Worm (Caenorhabditis elegans): ENCODE measurements around the gene sos-1.

Gene sos-1

DNA sequence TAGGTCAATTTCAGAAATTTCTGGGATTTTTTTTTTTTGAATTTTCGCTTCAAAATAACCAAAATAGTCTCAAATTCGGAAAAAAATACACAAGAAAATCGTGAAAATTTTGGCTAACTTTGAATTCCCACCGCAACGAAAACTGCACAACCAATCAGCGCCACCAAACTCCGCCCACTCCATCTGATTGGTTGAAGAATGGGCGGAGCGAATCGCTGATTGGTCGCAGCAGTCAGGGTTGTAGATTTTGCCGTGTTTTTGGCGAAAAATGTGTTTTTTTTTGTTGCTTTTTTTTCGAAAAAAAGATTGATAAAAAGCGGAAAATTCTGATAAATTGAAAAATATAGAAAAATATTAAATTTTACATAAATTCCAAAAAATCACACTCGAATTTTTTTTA is 2.2 kb downstream of the sos-1 start:
- TF ChIP-seq nhr-25 (tag; optimal IDR thresholded peaks at IDR 0.05): no peak
- no peak for TF ChIP-seq skn-1 (tag; optimal IDR thresholded peaks at IDR 0.05)
- peak; percentile 90 for TF ChIP-seq nfya-1 (tag; optimal IDR thresholded peaks at IDR 0.05; ENCODE audit: insufficient read depth)

ce11 chrV:4539855-4540254 is 9.2 kb downstream of the sos-1 start:
- TF ChIP-seq nfya-1 (tag; optimal IDR thresholded peaks at IDR 0.05; ENCODE audit: insufficient read depth) (peak; percentile 99), lsy-12 (tag; optimal IDR thresholded peaks at IDR 0.05) (no peak)

ce11 chrV:4535736-4536135 is 13.4 kb downstream of the sos-1 start:
- no peak for TF ChIP-seq pqm-1 (tag; optimal IDR thresholded peaks at IDR 0.05)
- no peak for TF ChIP-seq ceh-28 (tag; optimal IDR thresholded peaks at IDR 0.05)
- no peak for TF ChIP-seq sea-2 (GFP tag; optimal IDR thresholded peaks at IDR 0.05)
- TF ChIP-seq R02D3.7 (tag; optimal IDR thresholded peaks at IDR 0.05): no peak
- no peak for TF ChIP-seq nfya-1 (tag; optimal IDR thresholded peaks at IDR 0.05; ENCODE audit: insufficient read depth)
- TF ChIP-seq nhr-12 (tag; optimal IDR thresholded peaks at IDR 0.05): no peak
- no peak for TF ChIP-seq nhr-76 (tag; optimal IDR thresholded peaks at IDR 0.05)
- no peak for TF ChIP-seq skn-1 (tag; optimal IDR thresholded peaks at IDR 0.05)
- TF ChIP-seq egl-27 (tag; optimal IDR thresholded peaks at IDR 0.05): no peak
- no peak for TF ChIP-seq nhr-237 (tag; optimal IDR thresholded peaks at IDR 0.05)
- no peak for TF ChIP-seq unc-62 (GFP tag; optimal IDR thresholded peaks at IDR 0.05)
- TF ChIP-seq unc-39 (tag; optimal IDR thresholded peaks at IDR 0.05): no peak
- no peak for TF ChIP-seq ztf-4 (tag; optimal IDR thresholded peaks at IDR 0.05)
- TF ChIP-seq hmg-11 (tag; optimal IDR thresholded peaks at IDR 0.05): no peak
- TF ChIP-seq ceh-16 (tag; optimal IDR thresholded peaks at IDR 0.05): no peak
- TF ChIP-seq fkh-10 (GFP tag; optimal IDR thresholded peaks at IDR 0.05): no peak
- TF ChIP-seq ztf-11 (tag; optimal IDR thresholded peaks at IDR 0.05): no peak

DNA sequence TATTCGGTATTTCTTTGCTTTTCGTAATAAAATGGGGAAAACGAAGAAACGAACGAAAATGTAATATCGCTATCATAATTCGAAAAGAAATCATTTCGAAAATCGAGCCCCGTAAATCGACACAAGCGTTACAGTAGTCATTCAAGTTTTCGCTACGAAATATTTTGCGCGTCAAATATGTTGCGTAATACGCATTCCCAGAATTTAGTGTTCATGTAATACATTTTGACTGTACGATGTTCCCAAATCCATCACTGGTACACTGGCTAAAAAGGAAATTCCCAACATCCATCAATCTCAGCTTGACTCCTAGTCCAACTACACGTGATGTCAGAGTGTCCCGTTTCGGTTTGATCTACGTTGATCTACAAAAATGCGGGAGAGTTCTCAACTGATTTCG is 21.2 kb downstream of the sos-1 start:
- TF ChIP-seq mml-1 (tag; optimal IDR thresholded peaks at IDR 0.05): no peak
- TF ChIP-seq lin-15B (tag; optimal IDR thresholded peaks at IDR 0.05): no peak
- no peak for TF ChIP-seq nfya-1 (tag; optimal IDR thresholded peaks at IDR 0.05; ENCODE audit: insufficient read depth)
- no peak for TF ChIP-seq nhr-23 (tag; optimal IDR thresholded peaks at IDR 0.05)
- no peak for TF ChIP-seq ztf-4 (tag; optimal IDR thresholded peaks at IDR 0.05)
- no peak for TF ChIP-seq nhr-28 (tag; optimal IDR thresholded peaks at IDR 0.05)
- no peak for TF ChIP-seq eor-1 (tag; optimal IDR thresholded peaks at IDR 0.05)
- no peak for TF ChIP-seq mdl-1 (tag; optimal IDR thresholded peaks at IDR 0.05)
- TF ChIP-seq elt-3 (tag; optimal IDR thresholded peaks at IDR 0.05): no peak
- TF ChIP-seq aly-2 (tag; optimal IDR thresholded peaks at IDR 0.05): no peak
- TF ChIP-seq lin-39 (tag; optimal IDR thresholded peaks at IDR 0.05): no peak
- no peak for TF ChIP-seq nhr-67 (tag; optimal IDR thresholded peaks at IDR 0.05)
- no peak for TF ChIP-seq ztf-11 (tag; optimal IDR thresholded peaks at IDR 0.05)
- no peak for TF ChIP-seq fkh-10 (GFP tag; optimal IDR thresholded peaks at IDR 0.05)
- no peak for TF ChIP-seq skn-1 (tag; optimal IDR thresholded peaks at IDR 0.05)

DNA sequence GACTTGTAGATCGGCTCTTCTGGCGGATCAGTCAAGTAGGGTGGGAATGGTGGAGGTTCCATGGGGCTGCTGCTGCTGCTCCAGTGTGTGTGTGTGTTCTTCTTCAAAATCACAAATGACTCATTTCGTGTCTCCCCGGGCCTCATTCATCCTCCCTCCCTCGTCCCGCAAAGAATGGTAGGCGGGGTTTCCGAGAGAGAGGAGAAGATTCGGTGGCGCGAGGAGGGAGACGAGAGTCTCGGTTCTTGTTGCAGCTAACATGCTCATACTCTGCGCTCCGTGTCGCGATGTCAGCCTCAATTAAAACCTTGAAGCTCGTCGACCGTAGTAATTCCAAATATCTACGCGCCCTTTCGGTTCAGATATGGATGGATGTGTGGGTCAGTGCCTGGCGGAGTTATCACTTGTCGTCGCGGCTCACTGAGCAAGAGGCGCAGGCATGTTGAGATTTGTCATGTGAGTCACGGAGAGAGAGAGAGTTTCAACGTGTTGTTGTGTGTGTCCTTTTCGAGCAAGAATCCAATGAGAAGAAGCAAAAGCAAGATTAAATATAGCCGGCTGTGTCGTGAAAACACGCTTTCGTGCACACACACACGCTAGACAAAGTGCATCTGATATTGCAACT is 22.2 kb downstream of the sos-1 start:
- TF ChIP-seq nhr-11 (tag; optimal IDR thresholded peaks at IDR 0.05) (no peak), lin-39 (tag; optimal IDR thresholded peaks at IDR 0.05) (peak; percentile 37)

- TF ChIP-seq R02D3.7 (tag; optimal IDR thresholded peaks at IDR 0.05) (no peak), egl-27 (tag; optimal IDR thresholded peaks at IDR 0.05) (no peak), mml-1 (tag; optimal IDR thresholded peaks at IDR 0.05) (no peak), eor-1 (tag; optimal IDR thresholded peaks at IDR 0.05) (no peak), ceh-28 (tag; optimal IDR thresholded peaks at IDR 0.05) (no peak), ceh-82 (tag; optimal IDR thresholded peaks at IDR 0.05) (no peak), zag-1 (tag; optimal IDR thresholded peaks at IDR 0.05) (no peak), pqm-1 (tag; optimal IDR thresholded peaks at IDR 0.05) (no peak), snpc-4 (tag; optimal IDR thresholded peaks at IDR 0.05) (no peak), skn-1 (tag; optimal IDR thresholded peaks at IDR 0.05) (no peak), nhr-76 (tag; optimal IDR thresholded peaks at IDR 0.05) (no peak), nhr-11 (tag; optimal IDR thresholded peaks at IDR 0.05) (no peak), fos-1 (tag; optimal IDR thresholded peaks at IDR 0.05) (no peak), pha-4 (tag; optimal IDR thresholded peaks at IDR 0.05) (no peak)
Measured at ce11 chrV:4525512-4525911, 23.6 kb downstream of the sos-1 start.
